Fruit fly (Drosophila melanogaster) Kc167 (cell line): Measurements from ENCODE around the gene stnB.

Experiments
- Myc ChIP-seq: fragments of >200 bp; optimal IDR thresholded peaks from 2 replicates; lab custom pipeline; 2017; ENCODE audit warnings: missing external identifiers
- Sin3A ChIP-seq: fragments of >200 bp; optimal IDR thresholded peaks from 2 replicates; lab custom pipeline; 2018; ENCODE audit warnings: missing external identifiers
- insv ChIP-seq: fragments of >200 bp; optimal IDR thresholded peaks from 3 replicates; lab custom pipeline; 2018; ENCODE audit warnings: missing external identifiers
- psq ChIP-seq: fragments of >200 bp; optimal IDR thresholded peaks from 2 replicates; lab custom pipeline; 2017; ENCODE audit warnings: missing external identifiers
- ttk ChIP-seq: sonication (Bioruptor generic); optimal IDR thresholded peaks from 2 replicates; lab custom pipeline; 2017; ENCODE audit warnings: missing external identifiers

DNA sequence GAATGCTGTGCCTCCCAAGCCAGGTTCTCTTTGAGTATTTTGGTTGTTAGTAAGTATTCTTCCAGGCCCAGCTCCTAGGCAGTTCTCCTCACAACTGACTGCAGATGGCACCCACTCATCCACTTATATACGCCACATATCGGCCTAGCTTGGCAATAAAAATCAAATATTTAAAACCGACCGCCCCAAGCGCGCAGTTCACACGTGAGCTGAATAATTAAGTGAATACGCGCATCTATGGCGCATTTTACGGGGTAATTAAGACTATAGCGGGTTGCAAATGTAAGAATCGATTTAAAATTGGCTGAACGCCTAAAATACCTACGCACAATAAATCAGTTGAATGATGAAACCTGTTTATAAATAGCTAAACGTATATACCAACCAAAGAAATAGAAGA lies 44.5 kb downstream of the stnB start, which contains the start of gene CG40486:
- TF ChIP-seq Sin3A (lab: Kevin White, UChicago) (no peak), insv (lab: Kevin White, UChicago) (no peak), Myc (no peak), psq (lab: Kevin White, UChicago) (no peak), ttk (lab: Kevin White, UChicago) (no peak)
